Worm (Caenorhabditis elegans): ENCODE results near the gene srsx-12.

DNA sequence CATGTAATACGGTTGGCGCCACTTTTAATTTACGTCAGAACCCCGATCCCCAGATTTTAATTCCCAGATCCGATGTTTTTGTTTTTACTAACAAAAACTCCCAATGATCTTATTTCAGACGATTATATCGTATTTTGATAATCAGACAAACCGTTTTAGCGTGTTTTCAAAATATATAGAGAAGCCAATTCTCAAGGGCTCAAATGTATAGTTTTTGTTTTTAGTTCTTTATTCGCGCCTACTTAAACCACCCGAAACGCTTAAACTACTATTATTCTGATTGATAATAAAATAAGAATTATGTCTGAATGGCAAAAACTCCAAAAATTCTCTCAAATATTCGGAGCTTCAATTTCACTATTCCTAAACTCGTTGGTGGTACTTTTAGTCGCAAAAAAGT, 24.2 kb downstream of the srsx-12 start, which contains the start of gene str-208:
- TF ChIP-seq sptf-1 (tag; optimal IDR thresholded peaks at IDR 0.05) (no peak), unc-39 (tag; optimal IDR thresholded peaks at IDR 0.05) (no peak), unc-62 (GFP tag; optimal IDR thresholded peaks at IDR 0.05) (no peak), lsy-2 (tag; optimal IDR thresholded peaks at IDR 0.05) (no peak), nhr-28 (tag; optimal IDR thresholded peaks at IDR 0.05) (no peak), tbx-8 (GFP tag; optimal IDR thresholded peaks at IDR 0.05) (no peak), ztf-11 (tag; optimal IDR thresholded peaks at IDR 0.05) (no peak), elt-3 (tag; optimal IDR thresholded peaks at IDR 0.05) (no peak), nhr-12 (tag; optimal IDR thresholded peaks at IDR 0.05) (no peak), mls-2 (tag; optimal IDR thresholded peaks at IDR 0.05) (no peak), blmp-1 (tag; optimal IDR thresholded peaks at IDR 0.05) (no peak), elt-1 (tag; optimal IDR thresholded peaks at IDR 0.05; ENCODE audit: borderline replicate concordance, insufficient read depth) (no peak), snpc-4 (tag; optimal IDR thresholded peaks at IDR 0.05) (no peak)

All from whole organism, mixed stage, embryonic.